Worm (Caenorhabditis elegans) whole organism, L1 larva: ENCODE data around the gene R11H6.2.

Experiments used
- C04F5.9 ChIP-seq: sonication (generic microtip); optimal IDR thresholded peaks from 2 replicates; lab custom pipeline; 2016; ENCODE audit warnings: missing genetic modification characterization, missing compliant biosample characterization
- C16A3.4 ChIP-seq: fragments of 150-350 bp; optimal IDR thresholded peaks from 2 replicates; lab custom pipeline; 2014; ENCODE audit warnings: missing biosample characterization, missing genetic modification characterization
- F16B12.6 ChIP-seq: fragments of 150-350 bp; optimal IDR thresholded peaks from 2 replicates; lab custom pipeline; 2014; ENCODE audit warnings: missing biosample characterization, missing genetic modification characterization
- alr-1 ChIP-seq: fragments of 200-800 bp; sonication (Bioruptor generic); optimal IDR thresholded peaks from 2 replicates; lab custom pipeline; 2018; ENCODE audit warnings: borderline replicate concordance, mild to moderate bottlenecking, missing genetic modification characterization, missing compliant biosample characterization
- blmp-1 ChIP-seq: fragments of 150-350 bp; optimal IDR thresholded peaks from 2 replicates; lab custom pipeline; 2014; ENCODE audit warnings: missing biosample characterization, missing genetic modification characterization
- ceh-82 ChIP-seq, 3 experiments: fragments of 150-350 bp in 1 of 3; sonication (generic microtip) in 2 of 3; optimal IDR thresholded peaks; 2 replicates each; lab custom pipeline; 2014 to 2017; ENCODE audit warnings: missing biosample characterization in 3 of 3, missing genetic modification characterization in 3 of 3
- ceh-88 ChIP-seq: fragments of 200-800 bp; sonication (Bioruptor generic); IDR thresholded peaks from 2 replicates; pipeline ENCODE4 v1.3.6; 2022; ENCODE audit warnings: missing genetic modification characterization, missing compliant biosample characterization
- ceh-90 ChIP-seq: sonication (generic microtip); optimal IDR thresholded peaks from 2 replicates; lab custom pipeline; 2016; ENCODE audit warnings: missing genetic modification characterization, missing compliant biosample characterization
- efl-1 ChIP-seq, 4 experiments: fragments of 150-350 bp; optimal IDR thresholded peaks in 3 of 4; peaks in 1 of 4; 1 replicate in 1 of 4; 2 replicates in 3 of 4; lab custom pipeline; 2014; ENCODE audit warnings: missing biosample characterization in 2 of 4, missing genetic modification characterization in 2 of 4, missing genetic modification reagents in 2 of 4
- egl-13 ChIP-seq: sonication (generic microtip); optimal IDR thresholded peaks from 2 replicates; lab custom pipeline; 2016; ENCODE audit warnings: missing genotype, missing genetic modification reagents, missing genetic modification characterization, missing compliant biosample characterization
- egl-27 ChIP-seq, 2 experiments: fragments of 150-350 bp in 1 of 2; sonication (generic microtip); optimal IDR thresholded peaks; 3 replicates each; lab custom pipeline; 2017 to 2018; ENCODE audit warnings: missing biosample characterization in 2 of 2, missing genetic modification characterization in 2 of 2, missing genetic modification reagents in 2 of 2
- elt-2 ChIP-seq: sonication (generic microtip); optimal IDR thresholded peaks from 2 replicates; lab custom pipeline; 2016; ENCODE audit warnings: missing genetic modification characterization, mild to moderate bottlenecking, inconsistent platforms, missing compliant biosample characterization, missing genetic modification reagents
- elt-3 ChIP-seq, 6 experiments: fragments of 150-350 bp in 1 of 6; sonication (generic microtip); optimal IDR thresholded peaks; 2 replicates each; lab custom pipeline; 2017 to 2018; ENCODE audit warnings: missing biosample characterization in 6 of 6, missing genetic modification characterization in 6 of 6, inconsistent platforms in 1 of 6
- ets-5 ChIP-seq: fragments of 200-800 bp; sonication (Bioruptor generic); IDR thresholded peaks from 2 replicates; pipeline ENCODE4 v1.3.6; 2022; ENCODE audit warnings: missing genetic modification characterization, missing compliant biosample characterization
- fkh-4 ChIP-seq: sonication (generic microtip); optimal IDR thresholded peaks from 2 replicates; lab custom pipeline; 2016; ENCODE audit warnings: missing compliant biosample characterization, missing genetic modification characterization, borderline replicate concordance
- fkh-8 ChIP-seq: sonication (generic microtip); optimal IDR thresholded peaks from 2 replicates; lab custom pipeline; 2016; ENCODE audit warnings: mild to moderate bottlenecking, missing genetic modification characterization, missing compliant biosample characterization
- hlh-17 ChIP-seq: fragments of 200-800 bp; sonication (Bioruptor generic); optimal IDR thresholded peaks from 2 replicates; lab custom pipeline; 2018; ENCODE audit warnings: missing genetic modification characterization, mild to moderate bottlenecking, missing compliant biosample characterization, moderate library complexity, borderline replicate concordance
- hlh-4 ChIP-seq: sonication (generic microtip); optimal IDR thresholded peaks from 2 replicates; lab custom pipeline; 2016; ENCODE audit warnings: mild to moderate bottlenecking, missing genetic modification characterization, missing compliant biosample characterization
- lin-14 ChIP-seq: fragments of 200-800 bp; sonication (Bioruptor generic); optimal IDR thresholded peaks from 2 replicates; lab custom pipeline; 2018; ENCODE audit warnings: mild to moderate bottlenecking, missing genetic modification characterization, moderate library complexity, missing compliant biosample characterization
- lin-35 ChIP-seq, 2 experiments: fragments of 150-350 bp; optimal IDR thresholded peaks; 2 replicates each; lab custom pipeline; 2014; ENCODE audit warnings: missing biosample characterization in 2 of 2, missing genetic modification characterization in 2 of 2, missing genetic modification reagents in 2 of 2
- mab-9 ChIP-seq: fragments of 200-800 bp; sonication (Bioruptor generic); IDR thresholded peaks from 2 replicates; pipeline ENCODE4 v1.3.6; 2022; ENCODE audit warnings: missing genetic modification reagents, missing genetic modification characterization, missing compliant biosample characterization
- mdl-1 ChIP-seq, 2 experiments: fragments of 150-350 bp; optimal IDR thresholded peaks; 2 replicates each; lab custom pipeline; 2014 to 2017; ENCODE audit warnings: missing biosample characterization in 2 of 2, missing genetic modification characterization in 2 of 2, inconsistent platforms in 1 of 2
- mef-2 ChIP-seq: fragments of 150-350 bp; optimal IDR thresholded peaks from 2 replicates; lab custom pipeline; 2014; ENCODE audit warnings: missing biosample characterization, missing genetic modification characterization
- mep-1 ChIP-seq: fragments of 150-350 bp; optimal IDR thresholded peaks from 2 replicates; lab custom pipeline; 2014; ENCODE audit warnings: missing biosample characterization, missing genetic modification characterization
- nhr-12 ChIP-seq: sonication (generic microtip); optimal IDR thresholded peaks from 2 replicates; lab custom pipeline; 2017; ENCODE audit warnings: missing biosample characterization, missing genetic modification characterization
- nhr-28 ChIP-seq: fragments of 150-350 bp; optimal IDR thresholded peaks from 2 replicates; lab custom pipeline; 2014; ENCODE audit warnings: missing biosample characterization, missing genetic modification characterization
- nhr-71 ChIP-seq: sonication (generic microtip); optimal IDR thresholded peaks from 2 replicates; lab custom pipeline; 2016; ENCODE audit warnings: mild to moderate bottlenecking, missing genetic modification characterization, moderate library complexity, missing compliant biosample characterization
- nhr-85 ChIP-seq: sonication (generic microtip); peaks from one replicate; lab custom pipeline; 2016; ENCODE audit warnings: missing genetic modification characterization, inconsistent platforms, missing compliant biosample characterization
- pag-3 ChIP-seq: sonication (generic microtip); optimal IDR thresholded peaks from 2 replicates; lab custom pipeline; 2017; ENCODE audit warnings: missing genetic modification characterization, mild to moderate bottlenecking, missing compliant biosample characterization, antibody characterized with exemption, borderline replicate concordance; ENCODE audit not compliant: insufficient read depth
- rnt-1 ChIP-seq: sonication (generic microtip); optimal IDR thresholded peaks from 2 replicates; lab custom pipeline; 2016; ENCODE audit warnings: mild to moderate bottlenecking, missing genetic modification characterization, moderate library complexity, missing compliant biosample characterization
- skn-1 ChIP-seq: fragments of 150-350 bp; optimal IDR thresholded peaks from 2 replicates; lab custom pipeline; 2014; ENCODE audit warnings: missing biosample characterization, missing genetic modification characterization
- snpc-4 ChIP-seq: fragments of 150-350 bp; optimal IDR thresholded peaks from 2 replicates; lab custom pipeline; 2014; ENCODE audit warnings: missing biosample characterization, missing genetic modification characterization
- unc-30 ChIP-seq: sonication (generic microtip); optimal IDR thresholded peaks from 2 replicates; lab custom pipeline; 2017; ENCODE audit warnings: missing biosample characterization, missing genetic modification characterization
- unc-86 ChIP-seq: sonication (generic microtip); optimal IDR thresholded peaks from 2 replicates; lab custom pipeline; 2016; ENCODE audit warnings: missing genetic modification characterization, missing compliant biosample characterization
- vab-15 ChIP-seq: sonication (generic microtip); optimal IDR thresholded peaks from 2 replicates; lab custom pipeline; 2017; ENCODE audit warnings: missing genotype, mild to moderate bottlenecking, missing genetic modification characterization, missing compliant biosample characterization
- zag-1 ChIP-seq: fragments of 150-350 bp; optimal IDR thresholded peaks from 2 replicates; lab custom pipeline; 2014; ENCODE audit warnings: missing biosample characterization, missing genetic modification characterization
- ztf-11 ChIP-seq, 2 experiments: sonication (generic microtip); optimal IDR thresholded peaks; 2 replicates each; lab custom pipeline; 2016 to 2017; ENCODE audit warnings: missing genetic modification characterization in 2 of 2, missing biosample characterization in 1 of 2, missing compliant biosample characterization in 1 of 2
- ztf-4 ChIP-seq: fragments of 150-350 bp; optimal IDR thresholded peaks from 2 replicates; lab custom pipeline; 2014; ENCODE audit warnings: missing biosample characterization, missing genetic modification characterization

R11H6.2 gene

ce11 chrV:14595984-14596383 lies 1.8 kb upstream of the R11H6.2 start:
- TF ChIP-seq hlh-17 (no peak), elt-2 (tag; lab: Kevin White, UChicago) (peak; percentile 44)

- no peak for TF ChIP-seq egl-13 (tag; lab: Kevin White, UChicago)
- peak in 1 of 2 experiments; percentile 4 for TF ChIP-seq lin-35 (GFP tag; optimal IDR thresholded peaks at IDR 0.05; lab: Kevin White, UChicago)
- no peak for TF ChIP-seq efl-1 (optimal IDR thresholded peaks at IDR 0.05; lab: Kevin White, UChicago)
- TF ChIP-seq efl-1 (GFP tag; optimal IDR thresholded peaks at IDR 0.05 in 1 of 2; lab: Kevin White, UChicago) = peak in 1 of 2 experiments; percentile 9
- TF ChIP-seq elt-2 (tag; lab: Kevin White, UChicago) = peak; percentile 42
These were observed 663 bp upstream of the R11H6.2 start, which contains the start of gene pes-9 for ce11 chrV:14597005-14597680. Gene pes-9, minus strand, starts transcription at chrV:14597034.

DNA sequence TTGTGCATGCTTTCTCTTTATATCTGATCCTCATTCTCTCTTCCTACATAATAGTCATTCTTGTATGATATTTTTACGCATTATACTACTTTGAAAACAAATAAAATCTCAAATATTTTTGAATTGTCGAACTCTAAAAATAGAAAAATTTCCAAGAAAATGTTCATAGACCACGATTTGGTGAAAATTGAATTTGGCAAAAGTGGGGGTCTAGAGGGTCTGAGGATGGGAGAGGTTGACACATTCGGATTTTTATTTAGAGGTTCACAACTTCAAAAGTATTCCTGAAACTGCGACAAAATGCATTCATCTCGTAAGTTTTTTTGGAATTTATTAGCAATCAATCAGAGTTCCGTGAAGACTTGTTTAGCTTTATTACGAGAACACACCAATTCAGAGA lies 2.2 kb downstream of the R11H6.2 start, which contains the start of gene glb-22:
glb-22 (plus strand) TSS at position 301 of the 400 bp plus-strand sequence.
- TF ChIP-seq pag-3 (tag; lab: Kevin White, UChicago) = no peak
- TF ChIP-seq hlh-4 (tag; lab: Kevin White, UChicago) = no peak
- TF ChIP-seq nhr-28 (tag; lab: Kevin White, UChicago) = no peak
- TF ChIP-seq, all 84 proteins: peak for 0

ce11 chrV:14603755-14604154 lies 5.9 kb downstream of the R11H6.2 start:
- TF ChIP-seq ztf-4 (no peak), C16A3.4 (tag; lab: Kevin White, UChicago) (no peak), C04F5.9 (tag; lab: Kevin White, UChicago) (no peak), egl-27 (tag; optimal IDR thresholded peaks at IDR 0.05; lab: Kevin White, UChicago) (no peak), mef-2 (no peak), skn-1 (no peak), lin-14 (GFP tag; lab: Kevin White, UChicago) (peak; percentile 38), nhr-71 (tag; lab: Kevin White, UChicago) (no peak), F16B12.6 (no peak)

ce11 chrV:14609643-14610042 lies 11.8 kb downstream of the R11H6.2 start, which contains the start of gene R11H6.4:
Gene R11H6.4, plus strand, starts transcription at chrV:14609943.
- TF ChIP-seq mdl-1 (tag; optimal IDR thresholded peaks at IDR 0.05; lab: Kevin White, UChicago) (no peak), ets-5 (no peak), vab-15 (no peak), mab-9 (GFP tag; lab: Robert Waterston, UW) (no peak), fkh-4 (tag; lab: Kevin White, UChicago) (no peak), ceh-82 (tag; optimal IDR thresholded peaks at IDR 0.05; lab: Kevin White, UChicago) (no peak), blmp-1 (tag; lab: Kevin White, UChicago) (no peak), C04F5.9 (tag; lab: Kevin White, UChicago) (no peak), ztf-11 (tag; optimal IDR thresholded peaks at IDR 0.05; lab: Kevin White, UChicago) (no peak), nhr-85 (no peak)

- TF ChIP-seq mef-2 = no peak
- no peak for TF ChIP-seq efl-1 (optimal IDR thresholded peaks at IDR 0.05; lab: Kevin White, UChicago)
- TF ChIP-seq efl-1 (GFP tag; optimal IDR thresholded peaks at IDR 0.05 in 1 of 2; lab: Kevin White, UChicago) = peak in 1 of 2 experiments; percentile 63
These were observed 13.0 kb downstream of the R11H6.2 start for ce11 chrV:14610781-14611180.

DNA sequence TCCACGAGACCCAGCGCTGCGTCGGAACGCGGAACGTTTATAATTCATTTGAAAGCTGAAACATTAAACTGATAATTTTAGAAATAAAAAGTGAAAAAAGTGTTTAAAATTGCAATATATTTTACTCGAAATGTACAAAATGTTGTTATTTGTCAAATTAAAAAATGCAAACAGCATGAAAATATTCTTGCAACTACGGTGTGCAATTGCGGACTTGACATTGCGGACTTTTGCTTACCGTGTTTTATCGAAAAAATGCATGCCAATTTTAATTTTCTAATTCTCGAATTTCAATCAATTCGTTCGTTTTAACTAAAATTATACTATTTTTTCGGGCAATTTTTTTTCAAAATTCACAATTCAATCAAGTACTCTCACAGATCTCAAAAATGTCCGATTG lies 14.4 kb downstream of the R11H6.2 start, which contains the start of the genes R11H6.5 and ccnk-1:
R11H6.5 (minus strand) TSS at position 55 of the 400 bp plus-strand sequence.
ccnk-1 (plus strand) TSS at position 381 of the 400 bp plus-strand sequence.
- peak in 2 of 6 experiments; percentile 2 to 28 for TF ChIP-seq elt-3 (tag; optimal IDR thresholded peaks at IDR 0.05; lab: Kevin White, UChicago)
- no peak for TF ChIP-seq C04F5.9 (tag; lab: Kevin White, UChicago)
- TF ChIP-seq C16A3.4 (tag; lab: Kevin White, UChicago) = peak; percentile 67
- no peak for TF ChIP-seq unc-30 (tag; lab: Kevin White, UChicago)
- TF ChIP-seq ztf-11 (tag; optimal IDR thresholded peaks at IDR 0.05; lab: Kevin White, UChicago) = no peak
- TF ChIP-seq nhr-12 (tag; lab: Kevin White, UChicago) = no peak
- no peak for TF ChIP-seq fkh-8 (tag; lab: Kevin White, UChicago)
- no peak for TF ChIP-seq snpc-4 (tag; lab: Kevin White, UChicago)
- peak; percentile 40 for TF ChIP-seq rnt-1
- no peak for TF ChIP-seq zag-1 (tag; lab: Kevin White, UChicago)
- no peak for TF ChIP-seq ceh-90 (tag; lab: Kevin White, UChicago)
- TF ChIP-seq unc-86 (tag; lab: Kevin White, UChicago) = no peak
- TF ChIP-seq mep-1 (tag; lab: Kevin White, UChicago) = peak; percentile 67
- no peak for TF ChIP-seq nhr-85
- TF ChIP-seq alr-1 (tag; lab: Kevin White, UChicago) = no peak
- no peak for TF ChIP-seq elt-2 (tag; lab: Kevin White, UChicago)
- TF ChIP-seq ceh-88 (GFP tag; lab: Robert Waterston, UW) = no peak
